Fruit fly (Drosophila melanogaster) whole organism, embryonic: Measurements from ENCODE around the gene path.

Source experiments
- B-H2 ChIP-seq: fragments of 200-800 bp; sonication (Bioruptor generic); optimal IDR thresholded peaks from 2 replicates; lab custom pipeline; 2018; ENCODE audit warnings: missing biosample characterization, mild to moderate bottlenecking, missing genetic modification characterization
- Bdp1 ChIP-seq: fragments of 200-800 bp; sonication (Bioruptor generic); optimal IDR thresholded peaks from 3 replicates; lab custom pipeline; 2016; ENCODE audit warnings: missing biosample characterization, missing genetic modification characterization
- CG10147 ChIP-seq: fragments of 200-800 bp; sonication (Bioruptor generic); optimal IDR thresholded peaks from 2 replicates; lab custom pipeline; 2019; ENCODE audit warnings: missing biosample characterization, mild to moderate bottlenecking, missing genetic modification characterization, moderate library complexity
- CG11723 ChIP-seq: fragments of 200-800 bp; sonication (Bioruptor generic); optimal IDR thresholded peaks from 2 replicates; lab custom pipeline; 2017; ENCODE audit warnings: missing biosample characterization, mild to moderate bottlenecking, missing genetic modification characterization
- CG13894 ChIP-seq: fragments of 200-800 bp; sonication (Bioruptor generic); optimal IDR thresholded peaks from 3 replicates; lab custom pipeline; 2018; ENCODE audit warnings: missing biosample characterization, mild to moderate bottlenecking, missing genetic modification characterization, moderate library complexity
- CG14710 ChIP-seq: fragments of 200-800 bp; sonication (Bioruptor generic); optimal IDR thresholded peaks from 3 replicates; lab custom pipeline; 2019; ENCODE audit warnings: missing biosample characterization, mild to moderate bottlenecking, missing genetic modification characterization, moderate library complexity
- CG15011 ChIP-seq: fragments of 200-800 bp; sonication (Bioruptor generic); optimal IDR thresholded peaks from 3 replicates; lab custom pipeline; 2018; ENCODE audit warnings: missing biosample characterization, mild to moderate bottlenecking, missing genetic modification characterization
- CG17568 ChIP-seq: fragments of 200-800 bp; sonication (Bioruptor generic); optimal IDR thresholded peaks from 2 replicates; lab custom pipeline; 2018; ENCODE audit warnings: missing biosample characterization, mild to moderate bottlenecking, missing genetic modification characterization, moderate library complexity
- CG17612 ChIP-seq: fragments of 200-800 bp; sonication (Bioruptor generic); IDR thresholded peaks from 2 replicates; pipeline ENCODE4 v1.3.6; 2022; ENCODE audit warnings: missing biosample characterization, missing genetic modification characterization
- CG4360 ChIP-seq: fragments of 200-800 bp; sonication (Bioruptor generic); IDR thresholded peaks from 2 replicates; pipeline ENCODE4 v1.3.6; 2022; ENCODE audit warnings: missing biosample characterization, missing genetic modification characterization
- CkIIα-i1 ChIP-seq: fragments of 200-800 bp; sonication (Bioruptor generic); IDR thresholded peaks from 2 replicates; pipeline ENCODE4 v1.3.6; 2022; ENCODE audit warnings: missing biosample characterization, missing genetic modification characterization
- Doc2 ChIP-seq: fragments of 200-800 bp; sonication (Bioruptor generic); IDR thresholded peaks from 2 replicates; pipeline ENCODE4 v1.3.6; 2022; ENCODE audit warnings: missing biosample characterization, missing genetic modification characterization
- Dref ChIP-seq: fragments of 200-800 bp; sonication (Bioruptor generic); IDR thresholded peaks from 2 replicates; pipeline ENCODE4 v1.3.6; 2022; ENCODE audit warnings: missing biosample characterization, missing genetic modification characterization
- Drgx ChIP-seq: fragments of 200-800 bp; sonication (Bioruptor generic); IDR thresholded peaks from 2 replicates; pipeline ENCODE4 v1.3.6; 2022; ENCODE audit warnings: missing biosample characterization, missing genetic modification characterization
- Elba2 ChIP-seq: fragments of 200-800 bp; sonication (Bioruptor generic); optimal IDR thresholded peaks from 3 replicates; lab custom pipeline; 2016; ENCODE audit warnings: missing biosample characterization, missing genetic modification characterization
- GATAe ChIP-seq: fragments of 200-800 bp; sonication (Bioruptor generic); conservative IDR thresholded peaks from 2 replicates; pipeline ENCODE4 v1.3.6; 2022; ENCODE audit warnings: missing biosample characterization, missing genetic modification characterization
- HLH3B ChIP-seq: fragments of 200-800 bp; sonication (Bioruptor generic); IDR thresholded peaks from 2 replicates; pipeline ENCODE4 v1.3.6; 2022; ENCODE audit warnings: missing biosample characterization, missing genetic modification characterization
- HmgD ChIP-seq: fragments of 200-800 bp; sonication (Bioruptor generic); optimal IDR thresholded peaks from 3 replicates; lab custom pipeline; 2016; ENCODE audit warnings: missing biosample characterization, missing genetic modification characterization
- Hsf ChIP-seq: fragments of 200-800 bp; sonication (Bioruptor generic); optimal IDR thresholded peaks from 3 replicates; lab custom pipeline; 2016; ENCODE audit warnings: missing biosample characterization, missing genetic modification characterization
- Med ChIP-seq: fragments of 200-800 bp; sonication (Bioruptor generic); peaks from one replicate; lab custom pipeline; 2016; ENCODE audit warnings: missing biosample characterization, missing genetic modification characterization, mild to moderate bottlenecking, inconsistent platforms, moderate library complexity
- Meics ChIP-seq: fragments of 200-800 bp; sonication (Bioruptor generic); optimal IDR thresholded peaks from 2 replicates; lab custom pipeline; 2017; ENCODE audit warnings: missing biosample characterization, mild to moderate bottlenecking, missing genetic modification characterization
- NC2β ChIP-seq: fragments of 200-800 bp; sonication (Bioruptor generic); optimal IDR thresholded peaks from 2 replicates; lab custom pipeline; 2016; ENCODE audit warnings: missing biosample characterization, missing genetic modification characterization
- Nf-YB ChIP-seq: fragments of 200-800 bp; sonication (Bioruptor generic); optimal IDR thresholded peaks from 3 replicates; lab custom pipeline; 2019; ENCODE audit warnings: missing biosample characterization, mild to moderate bottlenecking, missing genetic modification characterization, moderate library complexity
- PHDP ChIP-seq: fragments of 200-800 bp; sonication (Bioruptor generic); optimal IDR thresholded peaks from 3 replicates; lab custom pipeline; 2018; ENCODE audit warnings: missing biosample characterization, mild to moderate bottlenecking, missing genetic modification characterization, moderate library complexity
- Sin3A ChIP-seq: fragments of >200 bp; optimal IDR thresholded peaks from 2 replicates; lab custom pipeline; 2018
- Ssrp ChIP-seq: fragments of 200-800 bp; sonication (Bioruptor generic); optimal IDR thresholded peaks from 2 replicates; lab custom pipeline; 2018; ENCODE audit warnings: missing biosample characterization, mild to moderate bottlenecking, missing genetic modification characterization, moderate library complexity
- YL-1 ChIP-seq: fragments of 200-800 bp; sonication (Bioruptor generic); optimal IDR thresholded peaks from 3 replicates; lab custom pipeline; 2017; ENCODE audit warnings: missing biosample characterization, mild to moderate bottlenecking, missing genetic modification characterization
- bbx ChIP-seq: fragments of 200-800 bp; sonication (Bioruptor generic); IDR thresholded peaks from 2 replicates; pipeline ENCODE4 v1.3.6; 2022; ENCODE audit warnings: missing biosample characterization, missing genetic modification characterization; ENCODE audit not compliant: partially characterized antibody
- bsh ChIP-seq, 2 experiments: fragments of 200-800 bp; sonication (Bioruptor generic); optimal IDR thresholded peaks; 2 replicates each; lab custom pipeline; 2017 to 2018; ENCODE audit warnings: mild to moderate bottlenecking in 2 of 2, missing biosample characterization in 2 of 2, missing genetic modification characterization in 2 of 2, moderate library complexity in 1 of 2
- chinmo ChIP-seq: fragments of 200-800 bp; sonication (Bioruptor generic); IDR thresholded peaks from 4 replicates; pipeline ENCODE4 v1.3.6; 2022; ENCODE audit warnings: missing biosample characterization, missing genetic modification characterization; ENCODE audit not compliant: partially characterized antibody
- ewg ChIP-seq: fragments of 200-800 bp; sonication (Bioruptor generic); optimal IDR thresholded peaks from 3 replicates; lab custom pipeline; 2017; ENCODE audit warnings: mild to moderate bottlenecking, missing biosample characterization, missing genetic modification reagents, missing genetic modification characterization
- eyg ChIP-seq: fragments of 200-800 bp; sonication (Bioruptor generic); optimal IDR thresholded peaks from 3 replicates; lab custom pipeline; 2016; ENCODE audit warnings: missing biosample characterization, missing genetic modification characterization
- peb ChIP-seq: fragments of 200-800 bp; sonication (Bioruptor generic); IDR thresholded peaks from 2 replicates; pipeline ENCODE4 v1.3.6; 2022; ENCODE audit warnings: missing biosample characterization, missing genetic modification characterization
- rib ChIP-seq: fragments of 200-800 bp; sonication (Bioruptor generic); IDR thresholded peaks from 2 replicates; pipeline ENCODE4 v1.3.6; 2022; ENCODE audit warnings: missing biosample characterization, missing genetic modification characterization
- ro ChIP-seq: fragments of 200-800 bp; sonication (Bioruptor generic); IDR thresholded peaks from 2 replicates; pipeline ENCODE4 v1.3.6; 2022; ENCODE audit warnings: missing biosample characterization, missing genetic modification characterization
- scrt ChIP-seq: fragments of 200-800 bp; sonication (Bioruptor generic); optimal IDR thresholded peaks from 2 replicates; lab custom pipeline; 2018; ENCODE audit warnings: missing biosample characterization, mild to moderate bottlenecking, missing genetic modification characterization, moderate library complexity
- sens ChIP-seq: fragments of 200-800 bp; sonication (Bioruptor generic); peaks from one replicate; lab custom pipeline; 2016; ENCODE audit warnings: missing biosample characterization, missing genetic modification characterization
- sisA ChIP-seq: fragments of 200-800 bp; sonication (Bioruptor generic); IDR thresholded peaks from 2 replicates; pipeline ENCODE4 v1.3.6; 2022; ENCODE audit warnings: missing biosample characterization, missing genetic modification characterization
- ttk ChIP-seq: fragments of 200-800 bp; sonication (Bioruptor generic); IDR thresholded peaks from 2 replicates; pipeline ENCODE4 v2.1.2; 2022; ENCODE audit warnings: missing biosample characterization, missing genetic modification characterization
- twi ChIP-seq: fragments of 200-800 bp; optimal IDR thresholded peaks from 2 replicates; lab custom pipeline; 2019; ENCODE audit warnings: missing biosample characterization, mild to moderate bottlenecking, missing genetic modification characterization, moderate library complexity
- wdn ChIP-seq: fragments of 200-800 bp; sonication (Bioruptor generic); IDR thresholded peaks from 2 replicates; pipeline ENCODE4 v1.3.6; 2022; ENCODE audit warnings: missing biosample characterization, missing genetic modification characterization
- zfh1 ChIP-seq: fragments of 200-800 bp; sonication (Bioruptor generic); IDR thresholded peaks from 3 replicates; pipeline ENCODE4 v1.3.6; 2022; ENCODE audit warnings: missing biosample characterization, missing genetic modification characterization

path gene

dm6 chr3L:9457619-9458092 lies 47.5 kb downstream of the path start, which contains the start of gene CG3437 (continued):
- TF ChIP-seq bsh (GFP tag; optimal IDR thresholded peaks at IDR 0.05; lab: Kevin White, UChicago) (peak; percentile 98 to 99), CG10147 (peak; percentile 98), Drgx (GFP tag; lab: Robert Waterston, UW) (peak; percentile 100), peb (GFP tag; lab: Robert Waterston, UW) (peak; percentile 98), ewg (GFP tag; lab: Kevin White, UChicago) (peak; percentile 97), CkIIα-i1 (GFP tag; lab: Robert Waterston, UW) (peak; percentile 96), HLH3B (GFP tag; lab: Robert Waterston, UW) (peak; percentile 99), rib (peak; percentile 99), Nf-YB (peak; percentile 87), ro (GFP tag; lab: Robert Waterston, UW) (peak; percentile 98), Doc2 (GFP tag; lab: Robert Waterston, UW) (peak; percentile 98), NC2β (peak; percentile 97), Sin3A (lab: Kevin White, UChicago) (peak; percentile 49), ttk (GFP tag; lab: Robert Waterston, UW) (peak; percentile 99), CG15011 (GFP tag; lab: Kevin White, UChicago) (peak; percentile 98), CG17568 (GFP tag; lab: Kevin White, UChicago) (peak; percentile 98), CG14710 (peak; percentile 98), CG13894 (tag; lab: Kevin White, UChicago) (peak; percentile 99), wdn (GFP tag; lab: Robert Waterston, UW) (peak; percentile 98), B-H2 (peak; percentile 99), eyg (GFP tag; lab: Kevin White, UChicago) (peak; percentile 98), chinmo (GFP tag; lab: Robert Waterston, UW) (0 out of 4 replicates have a peak, but pooled peaks have one; percentile 57), HmgD (GFP tag; lab: Kevin White, UChicago) (peak; percentile 97), CG11723 (GFP tag; lab: Kevin White, UChicago) (peak; percentile 97), Ssrp (tag; lab: Kevin White, UChicago) (peak; percentile 98), PHDP (tag; lab: Kevin White, UChicago) (peak; percentile 99), twi (tag; lab: Kevin White, UChicago) (peak; percentile 93), Dref (GFP tag; lab: Robert Waterston, UW) (peak; percentile 51), GATAe (GFP tag; lab: Robert Waterston, UW) (peak; percentile 98), Bdp1 (GFP tag; lab: Kevin White, UChicago) (peak; percentile 94), zfh1 (GFP tag; lab: Robert Waterston, UW) (peak; percentile 100), Hsf (GFP tag; lab: Kevin White, UChicago) (peak; percentile 99)

dm6 chr3L:9456389-9456788 lies 48.7 kb downstream of the path start:
- peak; percentile 15 for TF ChIP-seq Elba2 (GFP tag; lab: Kevin White, UChicago)
- TF ChIP-seq sisA (GFP tag; lab: Robert Waterston, UW): no peak
- peak; percentile 42; the same call in 1 of the 2 replicates for TF ChIP-seq CG4360 (GFP tag; lab: Robert Waterston, UW)
- TF ChIP-seq sens (GFP tag; lab: Kevin White, UChicago): peak; percentile 31
- TF ChIP-seq scrt (GFP tag; lab: Kevin White, UChicago): peak; percentile 95
- TF ChIP-seq Doc2 (GFP tag; lab: Robert Waterston, UW): no peak
- TF ChIP-seq Med (GFP tag; lab: Kevin White, UChicago): peak; percentile 1
- peak; percentile 35 for TF ChIP-seq YL-1 (GFP tag; lab: Kevin White, UChicago)
- peak; percentile 6 for TF ChIP-seq ewg (GFP tag; lab: Kevin White, UChicago)
- TF ChIP-seq bbx (GFP tag; lab: Robert Waterston, UW): no peak
- peak; percentile 8 for TF ChIP-seq Meics (GFP tag; lab: Kevin White, UChicago)
- TF ChIP-seq CG17612 (GFP tag; lab: Robert Waterston, UW): no peak
